Worm (Caenorhabditis elegans) whole organism, L4 larva: ENCODE measurements around the gene T10F2.2.

Experiments
- D1046.2 ChIP-seq: fragments of 200-800 bp; sonication (Bioruptor generic); IDR thresholded peaks from 2 replicates; pipeline ENCODE4 v1.3.6; 2022; ENCODE audit warnings: missing genetic modification characterization, missing compliant biosample characterization
- T26A8.4 ChIP-seq: fragments of 200-800 bp; sonication (Bioruptor generic); IDR thresholded peaks from 2 replicates; pipeline ENCODE4 v1.3.6; 2022; ENCODE audit warnings: missing genetic modification characterization, missing compliant biosample characterization
- Y48G9A.11 ChIP-seq: fragments of 200-800 bp; sonication (Bioruptor generic); IDR thresholded peaks from 2 replicates; pipeline ENCODE4 v1.3.6; 2022; ENCODE audit warnings: missing genetic modification reagents, missing genetic modification characterization, missing compliant biosample characterization
- Y5F2A.4 ChIP-seq: fragments of 200-800 bp; sonication (Bioruptor generic); optimal IDR thresholded peaks from 2 replicates; lab custom pipeline; 2018; ENCODE audit warnings: mild to moderate bottlenecking, missing genetic modification characterization, missing compliant biosample characterization
- ZK337.2 ChIP-seq: fragments of 200-800 bp; sonication (Bioruptor generic); IDR thresholded peaks from 2 replicates; pipeline ENCODE4 v1.3.6; 2022; ENCODE audit warnings: missing genetic modification reagents, missing genetic modification characterization, missing compliant biosample characterization
- ZK546.5 ChIP-seq, 2 experiments: sonication (generic microtip); optimal IDR thresholded peaks; 2 replicates each; lab custom pipeline; 2017; ENCODE audit warnings: missing biosample characterization in 2 of 2, missing genetic modification characterization in 2 of 2
- ama-1 ChIP-seq: fragments of 150-350 bp; optimal IDR thresholded peaks from 2 replicates; lab custom pipeline; 2014; ENCODE audit warnings: inconsistent platforms, mixed read lengths
- ceh-20 ChIP-seq: fragments of 200-800 bp; sonication (Bioruptor generic); IDR thresholded peaks from 2 replicates; pipeline ENCODE4 v1.3.6; 2022; ENCODE audit warnings: missing genetic modification reagents, missing genetic modification characterization, missing compliant biosample characterization
- ceh-32 ChIP-seq: sonication (generic microtip); optimal IDR thresholded peaks from 2 replicates; lab custom pipeline; 2016; ENCODE audit warnings: mild to moderate bottlenecking, missing genetic modification characterization, missing compliant biosample characterization; ENCODE audit not compliant: poor library complexity
- ceh-82 ChIP-seq: sonication (generic microtip); optimal IDR thresholded peaks from 2 replicates; lab custom pipeline; 2017; ENCODE audit warnings: missing biosample characterization, missing genetic modification characterization
- cey-2 ChIP-seq: sonication (generic microtip); optimal IDR thresholded peaks from 3 replicates; lab custom pipeline; 2017; ENCODE audit warnings: missing genetic modification characterization, mild to moderate bottlenecking, missing compliant biosample characterization, antibody characterized with exemption, borderline replicate concordance; ENCODE audit not compliant: insufficient read depth
- daf-19 ChIP-seq: fragments of 200-800 bp; sonication (Bioruptor generic); conservative IDR thresholded peaks from 2 replicates; pipeline ENCODE4 v1.3.6; 2022; ENCODE audit warnings: missing genetic modification characterization, missing compliant biosample characterization
- daf-8 ChIP-seq: fragments of 200-800 bp; sonication (Bioruptor generic); IDR thresholded peaks from 2 replicates; pipeline ENCODE4 v1.3.6; 2022; ENCODE audit warnings: missing genetic modification characterization, missing compliant biosample characterization
- dmd-8 ChIP-seq: fragments of 200-800 bp; sonication (Bioruptor generic); IDR thresholded peaks from 2 replicates; pipeline ENCODE4 v1.3.6; 2022; ENCODE audit warnings: missing genetic modification characterization, missing compliant biosample characterization
- dpl-1 ChIP-seq: fragments of 150-350 bp; optimal IDR thresholded peaks from 2 replicates; lab custom pipeline; 2014; ENCODE audit warnings: missing biosample characterization, missing genetic modification reagents, missing genetic modification characterization
- duxl-1 ChIP-seq: sonication (generic microtip); optimal IDR thresholded peaks from 2 replicates; lab custom pipeline; 2016; ENCODE audit warnings: mild to moderate bottlenecking, missing genetic modification characterization, moderate library complexity, missing compliant biosample characterization; ENCODE audit not compliant: poor library complexity
- dve-1 ChIP-seq: sonication (generic microtip); optimal IDR thresholded peaks from 2 replicates; lab custom pipeline; 2017; ENCODE audit warnings: antibody characterized with exemption, mild to moderate bottlenecking, missing genetic modification characterization, missing compliant biosample characterization; ENCODE audit not compliant: insufficient read depth
- fos-1 ChIP-seq: fragments of 150-350 bp; optimal IDR thresholded peaks from 2 replicates; lab custom pipeline; 2014; ENCODE audit warnings: missing biosample characterization, missing genetic modification characterization
- hif-1 ChIP-seq, 2 experiments: sonication (generic microtip); optimal IDR thresholded peaks; 2 replicates each; lab custom pipeline; 2016 to 2017; ENCODE audit warnings: missing compliant biosample characterization in 2 of 2, missing genetic modification characterization in 2 of 2, missing genetic modification reagents in 2 of 2, missing genotype in 2 of 2, mild to moderate bottlenecking in 1 of 2
- hlh-11 ChIP-seq: fragments of 200-800 bp; sonication (Bioruptor generic); optimal IDR thresholded peaks from 2 replicates; lab custom pipeline; 2018; ENCODE audit warnings: mild to moderate bottlenecking, missing genetic modification characterization, missing compliant biosample characterization
- hlh-30 ChIP-seq: sonication (generic microtip); optimal IDR thresholded peaks from 2 replicates; lab custom pipeline; 2017; ENCODE audit warnings: antibody characterized with exemption, mild to moderate bottlenecking, missing genetic modification characterization, missing compliant biosample characterization; ENCODE audit not compliant: insufficient read depth
- hmg-1.1 ChIP-seq: fragments of 200-800 bp; sonication (Bioruptor generic); IDR thresholded peaks from 2 replicates; pipeline ENCODE4 v1.3.6; 2022; ENCODE audit warnings: missing genetic modification reagents, missing genetic modification characterization, missing compliant biosample characterization
- jun-1 ChIP-seq: fragments of 150-350 bp; optimal IDR thresholded peaks from 2 replicates; lab custom pipeline; 2014; ENCODE audit warnings: missing biosample characterization, missing genetic modification reagents, missing genetic modification characterization
- lim-7 ChIP-seq: fragments of 200-800 bp; sonication (Bioruptor generic); IDR thresholded peaks from 2 replicates; pipeline ENCODE4 v1.3.6; 2022; ENCODE audit warnings: missing genetic modification characterization, missing compliant biosample characterization
- lin-1 ChIP-seq: fragments of 200-800 bp; sonication (Bioruptor generic); IDR thresholded peaks from 2 replicates; pipeline ENCODE4 v1.3.6; 2022; ENCODE audit warnings: missing genetic modification reagents, missing genetic modification characterization, missing compliant biosample characterization
- lin-38 ChIP-seq: fragments of 200-800 bp; sonication (Bioruptor generic); IDR thresholded peaks from 2 replicates; pipeline ENCODE4 v1.3.6; 2022; ENCODE audit warnings: missing genetic modification reagents, missing genetic modification characterization, missing compliant biosample characterization
- lir-3 ChIP-seq: sonication (generic microtip); optimal IDR thresholded peaks from 2 replicates; lab custom pipeline; 2016; ENCODE audit warnings: mild to moderate bottlenecking, missing genetic modification characterization, missing compliant biosample characterization
- lsy-2 ChIP-seq, 2 experiments: fragments of 150-350 bp in 1 of 2; sonication (generic microtip) in 1 of 2; optimal IDR thresholded peaks; 2 replicates each; lab custom pipeline; 2014 to 2017; ENCODE audit warnings: missing biosample characterization in 2 of 2, missing genetic modification characterization in 2 of 2
- madf-5 ChIP-seq, 2 experiments: fragments of 200-800 bp; sonication (Bioruptor generic); IDR thresholded peaks; 2 replicates each; pipeline ENCODE4 v1.3.6; 2022; ENCODE audit warnings: missing compliant biosample characterization in 2 of 2, missing genetic modification characterization in 2 of 2
- mdl-1 ChIP-seq, 2 experiments: fragments of 150-350 bp in 1 of 2; sonication (generic microtip) in 1 of 2; optimal IDR thresholded peaks; 2 replicates each; lab custom pipeline; 2014 to 2017; ENCODE audit warnings: missing biosample characterization in 2 of 2, missing genetic modification characterization in 2 of 2
- mes-2 ChIP-seq: sonication (generic microtip); optimal IDR thresholded peaks from 2 replicates; lab custom pipeline; 2016; ENCODE audit warnings: missing genotype, mild to moderate bottlenecking, missing genetic modification characterization, missing compliant biosample characterization; ENCODE audit not compliant: poor library complexity, severe bottlenecking
- mxl-2 ChIP-seq: fragments of 200-800 bp; sonication (Bioruptor generic); conservative IDR thresholded peaks from 2 replicates; pipeline ENCODE4 v1.3.6; 2022; ENCODE audit warnings: missing genetic modification reagents, missing genetic modification characterization, missing compliant biosample characterization
- mxl-3 ChIP-seq: fragments of 200-800 bp; sonication (Bioruptor generic); optimal IDR thresholded peaks from 2 replicates; lab custom pipeline; 2018; ENCODE audit warnings: mild to moderate bottlenecking, missing genetic modification characterization, missing compliant biosample characterization
- nhr-102 ChIP-seq: sonication (generic microtip); optimal IDR thresholded peaks from 2 replicates; lab custom pipeline; 2016; ENCODE audit warnings: mild to moderate bottlenecking, missing genetic modification characterization, moderate library complexity, missing compliant biosample characterization
- nhr-111 ChIP-seq: fragments of 200-800 bp; sonication (Bioruptor generic); optimal IDR thresholded peaks from 2 replicates; lab custom pipeline; 2018; ENCODE audit warnings: mild to moderate bottlenecking, missing genetic modification characterization, missing compliant biosample characterization
- nhr-25 ChIP-seq: sonication (generic microtip); optimal IDR thresholded peaks from 2 replicates; lab custom pipeline; 2017; ENCODE audit warnings: missing genetic modification characterization, mild to moderate bottlenecking, missing compliant biosample characterization, antibody characterized with exemption, moderate library complexity, borderline replicate concordance; ENCODE audit not compliant: insufficient read depth
- nhr-77 ChIP-seq: fragments of 150-350 bp; optimal IDR thresholded peaks from 2 replicates; lab custom pipeline; 2014; ENCODE audit warnings: missing biosample characterization, missing genetic modification characterization
- pha-4 ChIP-seq, 2 experiments: fragments of 150-350 bp in 1 of 2; fragments of 200-800 bp in 1 of 2; sonication (Bioruptor generic) in 1 of 2; IDR thresholded peaks in 1 of 2; optimal IDR thresholded peaks in 1 of 2; 2 replicates each; pipeline versions ENCODE4 v1.3.6 to Lab custom; 2014 to 2022; ENCODE audit warnings: missing genetic modification characterization in 2 of 2, missing genetic modification reagents in 2 of 2, missing biosample characterization in 1 of 2, missing compliant biosample characterization in 1 of 2
- php-3 ChIP-seq: fragments of 200-800 bp; sonication (Bioruptor generic); IDR thresholded peaks from 2 replicates; pipeline ENCODE4 v1.3.6; 2022; ENCODE audit warnings: missing genetic modification reagents, missing genetic modification characterization, missing compliant biosample characterization
- saeg-2 ChIP-seq: fragments of 200-800 bp; sonication (Bioruptor generic); IDR thresholded peaks from 2 replicates; pipeline ENCODE4 v1.3.6; 2022; ENCODE audit warnings: missing genetic modification reagents, missing genetic modification characterization, missing compliant biosample characterization
- sdz-12 ChIP-seq: fragments of 200-800 bp; sonication (Bioruptor generic); optimal IDR thresholded peaks from 2 replicates; lab custom pipeline; 2018; ENCODE audit warnings: mild to moderate bottlenecking, missing genetic modification characterization, missing compliant biosample characterization
- set-16 ChIP-seq: fragments of 200-800 bp; sonication (Bioruptor generic); IDR thresholded peaks from 2 replicates; pipeline ENCODE4 v1.3.6; 2022; ENCODE audit warnings: missing genetic modification reagents, missing genetic modification characterization, missing compliant biosample characterization
- snpc-4 ChIP-seq: fragments of 150-350 bp; optimal IDR thresholded peaks from 2 replicates; lab custom pipeline; 2014; ENCODE audit warnings: missing biosample characterization, missing genetic modification characterization
- spr-1 ChIP-seq: sonication (generic microtip); optimal IDR thresholded peaks from 2 replicates; lab custom pipeline; 2016; ENCODE audit warnings: mild to moderate bottlenecking, missing genetic modification characterization, missing compliant biosample characterization
- zfp-3 ChIP-seq: fragments of 200-800 bp; sonication (Bioruptor generic); conservative IDR thresholded peaks from 2 replicates; pipeline ENCODE4 v1.3.6; 2022; ENCODE audit warnings: missing genetic modification reagents, missing genetic modification characterization, missing compliant biosample characterization
- zip-2 ChIP-seq: fragments of 150-350 bp; optimal IDR thresholded peaks from 2 replicates; lab custom pipeline; 2014; ENCODE audit warnings: missing biosample characterization, missing genetic modification characterization
- ztf-11 ChIP-seq: fragments of 150-350 bp; optimal IDR thresholded peaks from 2 replicates; lab custom pipeline; 2014; ENCODE audit warnings: missing biosample characterization, missing genetic modification characterization

Gene T10F2.2

ce11 chrIII:5201267-5201666 is 36.2 kb upstream of the T10F2.2 start (continued):
- TF ChIP-seq nhr-25 (tag; lab: Kevin White, UChicago) = no peak
- TF ChIP-seq dpl-1 (GFP tag; lab: Kevin White, UChicago) = peak; percentile 22
- peak; percentile 79 for TF ChIP-seq nhr-102 (tag; lab: Kevin White, UChicago)
- TF ChIP-seq daf-8 (GFP tag; lab: Robert Waterston, UW) = no peak
- peak; percentile 12 for TF ChIP-seq cey-2 (tag; lab: Kevin White, UChicago)
- TF ChIP-seq duxl-1 (tag; lab: Kevin White, UChicago) = no peak
- no peak for TF ChIP-seq lin-38 (GFP tag; lab: Robert Waterston, UW)
- no peak for TF ChIP-seq madf-5 (GFP tag; IDR thresholded peaks at IDR 0.05; lab: Robert Waterston, UW)
- no peak for TF ChIP-seq saeg-2 (GFP tag; lab: Robert Waterston, UW)
- TF ChIP-seq hlh-11 = peak; percentile 86
- no peak for TF ChIP-seq mes-2 (tag; lab: Kevin White, UChicago)
- TF ChIP-seq mxl-2 (GFP tag; lab: Robert Waterston, UW) = no peak
- peak in 1 of 2 experiments; percentile 58 for TF ChIP-seq lsy-2 (tag; optimal IDR thresholded peaks at IDR 0.05; lab: Kevin White, UChicago)
- peak; percentile 59 for TF ChIP-seq lin-1 (GFP tag; lab: Robert Waterston, UW)
- TF ChIP-seq dmd-8 (GFP tag; lab: Robert Waterston, UW) = no peak
- no peak for TF ChIP-seq ZK546.5 (tag; optimal IDR thresholded peaks at IDR 0.05; lab: Kevin White, UChicago)
- TF ChIP-seq ZK337.2 (GFP tag; lab: Robert Waterston, UW) = no peak
- TF ChIP-seq hmg-1.1 (GFP tag; lab: Robert Waterston, UW) = no peak
- no peak for TF ChIP-seq ceh-20 (GFP tag; lab: Robert Waterston, UW)
- TF ChIP-seq zip-2 = no peak
- TF ChIP-seq hlh-30 = peak; percentile 62
- no peak for TF ChIP-seq set-16
- no peak for TF ChIP-seq sdz-12 (GFP tag; lab: Kevin White, UChicago)
- TF ChIP-seq, all 104 proteins: peak for 24

- no peak for TF ChIP-seq cey-2 (tag; lab: Kevin White, UChicago)
- no peak for TF ChIP-seq lir-3
- TF ChIP-seq nhr-111 (GFP tag; lab: Kevin White, UChicago) = no peak
- TF ChIP-seq hif-1 (tag; optimal IDR thresholded peaks at IDR 0.05; lab: Kevin White, UChicago) = peak in 1 of 2 experiments; percentile 44
- no peak for TF ChIP-seq spr-1
- no peak for TF ChIP-seq pha-4 (GFP tag; IDR thresholded peaks at IDR 0.05; lab: Robert Waterston, UW)
- TF ChIP-seq pha-4 (tag; optimal IDR thresholded peaks at IDR 0.05; lab: Kevin White, UChicago) = no peak
- no peak for TF ChIP-seq mxl-3 (GFP tag; lab: Kevin White, UChicago)
- no peak for TF ChIP-seq Y5F2A.4 (GFP tag; lab: Kevin White, UChicago)
- no peak for TF ChIP-seq ama-1 (lab: Kevin White, UChicago)
- no peak for TF ChIP-seq D1046.2
- TF ChIP-seq lim-7 (GFP tag; lab: Robert Waterston, UW) = 0 out of 2 replicates have a peak, but pooled peaks have one; percentile 34
- no peak for TF ChIP-seq Y48G9A.11 (GFP tag; lab: Robert Waterston, UW)
- peak; percentile 71 for TF ChIP-seq nhr-77 (tag; lab: Kevin White, UChicago)
- TF ChIP-seq ztf-11 (tag; lab: Kevin White, UChicago) = no peak
- TF ChIP-seq madf-5 (GFP tag; IDR thresholded peaks at IDR 0.05; lab: Robert Waterston, UW) = no peak
- no peak for TF ChIP-seq mxl-2 (GFP tag; lab: Robert Waterston, UW)
- TF ChIP-seq ceh-82 (tag; lab: Kevin White, UChicago) = no peak
- TF ChIP-seq jun-1 (tag; lab: Kevin White, UChicago) = no peak
- no peak for TF ChIP-seq zfp-3 (GFP tag; lab: Robert Waterston, UW)
- peak in 1 of 2 experiments; percentile 28 for TF ChIP-seq lsy-2 (tag; optimal IDR thresholded peaks at IDR 0.05; lab: Kevin White, UChicago)
- TF ChIP-seq ZK337.2 (GFP tag; lab: Robert Waterston, UW) = no peak
- TF ChIP-seq daf-8 (GFP tag; lab: Robert Waterston, UW) = no peak
- TF ChIP-seq T26A8.4 = no peak
- no peak for TF ChIP-seq fos-1 (tag; lab: Kevin White, UChicago)
- TF ChIP-seq daf-19 (GFP tag; lab: Robert Waterston, UW) = no peak
- TF ChIP-seq php-3 (GFP tag; lab: Robert Waterston, UW) = no peak
- no peak for TF ChIP-seq snpc-4
- no peak for TF ChIP-seq dmd-8 (GFP tag; lab: Robert Waterston, UW)
- no peak for TF ChIP-seq hlh-30
- TF ChIP-seq dve-1 (tag; lab: Kevin White, UChicago) = peak; percentile 60
- TF ChIP-seq ceh-32 (tag; lab: Kevin White, UChicago) = no peak
- TF ChIP-seq mdl-1 (tag; optimal IDR thresholded peaks at IDR 0.05; lab: Kevin White, UChicago) = no peak
Observed at ce11 chrIII:5200349-5200748, 35.2 kb upstream of the T10F2.2 start.
